Fruit fly (Drosophila melanogaster) whole organism, pupa: ENCODE data around the gene betaggt-I.
A peak's percentile ranks its signal among the peaks of the same experiment; 100 is the strongest.

Experiments used
- CG10348 ChIP-seq: fragments of 200-800 bp; sonication (Bioruptor generic); IDR thresholded peaks from 2 replicates; pipeline ENCODE4 v1.3.6; 2022; ENCODE audit warnings: missing biosample characterization, missing genetic modification characterization
- CG12605 ChIP-seq: fragments of 200-800 bp; sonication (Bioruptor generic); IDR thresholded peaks from 2 replicates; pipeline ENCODE4 v1.3.6; 2022; ENCODE audit warnings: missing biosample characterization, missing genetic modification characterization
- CG13204 ChIP-seq: fragments of 200-800 bp; sonication (Bioruptor generic); optimal IDR thresholded peaks from 2 replicates; lab custom pipeline; 2018; ENCODE audit warnings: missing biosample characterization, mild to moderate bottlenecking, missing genetic modification characterization, moderate library complexity
- CG14655 ChIP-seq: fragments of 200-800 bp; sonication (Bioruptor generic); optimal IDR thresholded peaks from 3 replicates; lab custom pipeline; 2017; ENCODE audit warnings: mild to moderate bottlenecking, missing biosample characterization, missing genetic modification reagents, missing genetic modification characterization
- CG15710 ChIP-seq: fragments of 200-800 bp; sonication (Bioruptor generic); optimal IDR thresholded peaks from 2 replicates; lab custom pipeline; 2018; ENCODE audit warnings: missing biosample characterization, mild to moderate bottlenecking, missing genetic modification characterization, moderate library complexity
- CG17806 ChIP-seq: fragments of 200-800 bp; sonication (Bioruptor generic); optimal IDR thresholded peaks from 2 replicates; lab custom pipeline; 2018; ENCODE audit warnings: missing biosample characterization, mild to moderate bottlenecking, missing genetic modification characterization, moderate library complexity
- CG32121 ChIP-seq: fragments of 200-800 bp; sonication (Bioruptor generic); IDR thresholded peaks from 2 replicates; pipeline ENCODE4 v1.3.6; 2022; ENCODE audit warnings: missing biosample characterization, missing genetic modification characterization
- CG34367 ChIP-seq: fragments of 200-800 bp; sonication (Bioruptor generic); optimal IDR thresholded peaks from 2 replicates; lab custom pipeline; 2018; ENCODE audit warnings: missing biosample characterization, mild to moderate bottlenecking, missing genetic modification characterization
- CG4496 ChIP-seq: fragments of 200-800 bp; sonication (Bioruptor generic); IDR thresholded peaks from 3 replicates; pipeline ENCODE4 v1.3.6; 2022; ENCODE audit warnings: missing biosample characterization, missing genetic modification characterization
- CG8159 ChIP-seq: fragments of 200-800 bp; sonication (Bioruptor generic); optimal IDR thresholded peaks from 3 replicates; lab custom pipeline; 2018; ENCODE audit warnings: missing biosample characterization, mild to moderate bottlenecking, missing genetic modification characterization, moderate library complexity
- CG8301 ChIP-seq: fragments of 200-800 bp; sonication (Bioruptor generic); optimal IDR thresholded peaks from 2 replicates; lab custom pipeline; 2018; ENCODE audit warnings: missing biosample characterization, mild to moderate bottlenecking, missing genetic modification characterization
- CG9948 ChIP-seq: fragments of 200-800 bp; sonication (Bioruptor generic); optimal IDR thresholded peaks from 2 replicates; lab custom pipeline; 2018; ENCODE audit warnings: missing biosample characterization, mild to moderate bottlenecking, missing genetic modification characterization, moderate library complexity
- D1 ChIP-seq: fragments of 200-800 bp; sonication (Bioruptor generic); optimal IDR thresholded peaks from 2 replicates; lab custom pipeline; 2018; ENCODE audit warnings: missing biosample characterization, mild to moderate bottlenecking, missing genetic modification characterization, moderate library complexity
- EcR ChIP-seq: fragments of 200-800 bp; sonication (Bioruptor generic); optimal IDR thresholded peaks from 3 replicates; lab custom pipeline; 2019; ENCODE audit warnings: missing biosample characterization, missing genetic modification characterization, mild to moderate bottlenecking, moderate library complexity, missing genetic modification reagents
- Ets98B ChIP-seq: fragments of 200-800 bp; sonication (Bioruptor generic); IDR thresholded peaks from 2 replicates; pipeline ENCODE4 v1.3.6; 2022; ENCODE audit warnings: missing biosample characterization, missing genetic modification characterization
- Pif1A ChIP-seq: fragments of 200-800 bp; sonication (Bioruptor generic); optimal IDR thresholded peaks from 3 replicates; lab custom pipeline; 2016; ENCODE audit warnings: missing biosample characterization, missing genetic modification characterization
- Pif1B ChIP-seq: fragments of 200-800 bp; sonication (Bioruptor generic); optimal IDR thresholded peaks from 3 replicates; lab custom pipeline; 2016; ENCODE audit warnings: missing biosample characterization, missing genetic modification characterization
- Snoo ChIP-seq: fragments of 200-800 bp; sonication (Bioruptor generic); optimal IDR thresholded peaks from 3 replicates; lab custom pipeline; 2017; ENCODE audit warnings: missing biosample characterization, mild to moderate bottlenecking, missing genetic modification characterization, inconsistent platforms
- fd96Ca ChIP-seq: fragments of 200-800 bp; sonication (Bioruptor generic); IDR thresholded peaks from 3 replicates; pipeline ENCODE4 v1.3.6; 2022; ENCODE audit warnings: missing biosample characterization, missing genetic modification characterization
- gl ChIP-seq: fragments of 200-800 bp; sonication (Bioruptor generic); optimal IDR thresholded peaks from 2 replicates; lab custom pipeline; 2018; ENCODE audit warnings: missing biosample characterization, mild to moderate bottlenecking, missing genetic modification characterization
- rn ChIP-seq: fragments of 200-800 bp; sonication (Bioruptor generic); IDR thresholded peaks from 2 replicates; pipeline ENCODE4 v1.3.6; 2022; ENCODE audit warnings: missing biosample characterization, missing genetic modification characterization

The betaggt-I gene

dm6 chr2L:4976988-4977551 is 31.7 kb downstream of the betaggt-I start, which contains the start of the genes Gmd and CG3792:
TSS of gene Gmd (minus strand) at chr2L:4977023.
TSS of gene CG3792 (plus strand) at chr2L:4977312.
- no peak for TF ChIP-seq Pif1B (GFP tag; lab: Kevin White, UChicago)
- peak; percentile 89 for TF ChIP-seq Snoo (tag; lab: Kevin White, UChicago)
- peak; percentile 89 for TF ChIP-seq CG9948 (tag; lab: Kevin White, UChicago)
- TF ChIP-seq Pif1A (GFP tag; lab: Kevin White, UChicago) = no peak
- peak; percentile 89 for TF ChIP-seq CG12605 (GFP tag; lab: Robert Waterston, UW)
- peak; percentile 81 for TF ChIP-seq gl (tag; lab: Kevin White, UChicago)
- no peak for TF ChIP-seq CG13204 (GFP tag; lab: Kevin White, UChicago)
- TF ChIP-seq CG8159 = peak; percentile 95
- TF ChIP-seq CG8301 (tag; lab: Kevin White, UChicago) = peak; percentile 92
- peak; percentile 85 for TF ChIP-seq CG34367 (tag; lab: Kevin White, UChicago)
- TF ChIP-seq D1 (tag; lab: Kevin White, UChicago) = no peak
- peak; percentile 84 for TF ChIP-seq fd96Ca (GFP tag; lab: Robert Waterston, UW)
- TF ChIP-seq CG14655 (GFP tag; lab: Kevin White, UChicago) = no peak
- TF ChIP-seq EcR (GFP tag; lab: Kevin White, UChicago) = peak; percentile 6
- peak; percentile 87 for TF ChIP-seq CG15710 (tag; lab: Kevin White, UChicago)
- peak; percentile 87 for TF ChIP-seq CG10348
- TF ChIP-seq CG4496 (GFP tag; lab: Robert Waterston, UW) = peak; percentile 97
- TF ChIP-seq Ets98B (GFP tag; lab: Robert Waterston, UW) = peak; percentile 94
- TF ChIP-seq CG17806 (tag; lab: Kevin White, UChicago) = peak; percentile 91
- peak; percentile 87 for TF ChIP-seq rn (GFP tag; lab: Robert Waterston, UW)
- peak; percentile 95 for TF ChIP-seq CG32121 (GFP tag; lab: Robert Waterston, UW)

- TF ChIP-seq CG15710 (tag; lab: Kevin White, UChicago) (no peak), CG14655 (GFP tag; lab: Kevin White, UChicago) (no peak), CG9948 (tag; lab: Kevin White, UChicago) (no peak), CG17806 (tag; lab: Kevin White, UChicago) (no peak), CG8301 (tag; lab: Kevin White, UChicago) (no peak), EcR (GFP tag; lab: Kevin White, UChicago) (no peak), fd96Ca (GFP tag; lab: Robert Waterston, UW) (no peak), CG13204 (GFP tag; lab: Kevin White, UChicago) (no peak), CG12605 (GFP tag; lab: Robert Waterston, UW) (no peak), D1 (tag; lab: Kevin White, UChicago) (no peak), Pif1A (GFP tag; lab: Kevin White, UChicago) (no peak), Ets98B (GFP tag; lab: Robert Waterston, UW) (no peak), CG8159 (no peak), Snoo (tag; lab: Kevin White, UChicago) (no peak), CG32121 (GFP tag; lab: Robert Waterston, UW) (no peak), CG34367 (tag; lab: Kevin White, UChicago) (no peak), rn (GFP tag; lab: Robert Waterston, UW) (no peak), CG10348 (no peak)
Observed at dm6 chr2L:4979138-4979537, 33.8 kb downstream of the betaggt-I start, which contains the start of gene CG8891. TSS of gene CG8891 (minus strand) at chr2L:4979379.

dm6 chr2L:4981278-4981966 is 36.0 kb downstream of the betaggt-I start, which contains the start of the genes CG8892 and CG34126:
TSS of gene CG8892 (minus strand) at chr2L:4981592.
TSS of gene CG34126 (plus strand) at chr2L:4981614.
- peak; percentile 94 for TF ChIP-seq CG17806 (tag; lab: Kevin White, UChicago)
- no peak for TF ChIP-seq EcR (GFP tag; lab: Kevin White, UChicago)
- peak; percentile 93 for TF ChIP-seq rn (GFP tag; lab: Robert Waterston, UW)
- TF ChIP-seq Snoo (tag; lab: Kevin White, UChicago) = peak; percentile 97
- peak; percentile 72 for TF ChIP-seq CG13204 (GFP tag; lab: Kevin White, UChicago)
- peak; percentile 94 for TF ChIP-seq Pif1A (GFP tag; lab: Kevin White, UChicago)
- peak; percentile 91 for TF ChIP-seq Pif1B (GFP tag; lab: Kevin White, UChicago)
- peak; percentile 96 for TF ChIP-seq CG14655 (GFP tag; lab: Kevin White, UChicago)
- TF ChIP-seq CG8301 (tag; lab: Kevin White, UChicago) = peak; percentile 93
- TF ChIP-seq D1 (tag; lab: Kevin White, UChicago) = no peak
- peak; percentile 75 for TF ChIP-seq CG12605 (GFP tag; lab: Robert Waterston, UW)
- TF ChIP-seq gl (tag; lab: Kevin White, UChicago) = peak; percentile 83
- TF ChIP-seq CG32121 (GFP tag; lab: Robert Waterston, UW) = peak; percentile 91
- TF ChIP-seq CG4496 (GFP tag; lab: Robert Waterston, UW) = peak; percentile 93
- TF ChIP-seq CG8159 = peak; percentile 96
- peak; percentile 95 for TF ChIP-seq fd96Ca (GFP tag; lab: Robert Waterston, UW)
- peak; percentile 95 for TF ChIP-seq CG9948 (tag; lab: Kevin White, UChicago)
- peak; percentile 97 for TF ChIP-seq CG15710 (tag; lab: Kevin White, UChicago)
- TF ChIP-seq Ets98B (GFP tag; lab: Robert Waterston, UW) = peak; percentile 86
- peak; percentile 89 for TF ChIP-seq CG10348
- TF ChIP-seq CG34367 (tag; lab: Kevin White, UChicago) = peak; percentile 90

- TF ChIP-seq Pif1A (GFP tag; lab: Kevin White, UChicago) (no peak), CG15710 (tag; lab: Kevin White, UChicago) (no peak), fd96Ca (GFP tag; lab: Robert Waterston, UW) (no peak), CG9948 (tag; lab: Kevin White, UChicago) (no peak), CG8159 (no peak), CG12605 (GFP tag; lab: Robert Waterston, UW) (no peak), gl (tag; lab: Kevin White, UChicago) (no peak), D1 (tag; lab: Kevin White, UChicago) (no peak), Pif1B (GFP tag; lab: Kevin White, UChicago) (no peak), CG17806 (tag; lab: Kevin White, UChicago) (no peak)
Observed at dm6 chr2L:4982098-4982646, 36.8 kb downstream of the betaggt-I start.
